Fruit fly (Drosophila melanogaster): ENCODE measurements around the gene baz.

Gene baz

DNA sequence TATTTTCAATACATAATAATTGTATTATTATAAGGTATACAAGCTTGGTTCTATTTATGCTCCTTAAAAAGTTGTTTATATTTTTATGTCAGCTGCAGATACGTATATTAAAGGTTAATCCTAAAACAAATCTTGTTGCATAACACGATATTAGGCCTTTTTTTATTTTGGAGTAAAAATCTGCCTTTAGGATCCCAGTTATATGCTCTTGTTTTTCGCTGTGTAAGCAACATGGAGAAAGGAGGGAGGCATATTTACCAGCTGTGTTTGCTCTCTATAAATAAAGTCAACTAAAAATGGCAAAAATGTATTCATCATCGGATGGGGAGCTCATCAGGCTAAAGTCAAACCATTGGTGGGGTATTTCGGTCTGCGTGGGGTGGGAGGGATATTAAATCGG lies 38.2 kb upstream of the baz start (continued):
- TF ChIP-seq danr (GFP tag; IDR thresholded peaks at IDR 0.05), result no peak
- no peak for TF ChIP-seq nau (GFP tag; optimal IDR thresholded peaks at IDR 0.05)
- peak; percentile 28 for TF ChIP-seq CG9727 (GFP tag; optimal IDR thresholded peaks at IDR 0.05)
- TF ChIP-seq CG2116 (GFP tag; optimal IDR thresholded peaks at IDR 0.05), result no peak
- peak; percentile 7 for TF ChIP-seq D19B (GFP tag; optimal IDR thresholded peaks at IDR 0.05)
- no peak for TF ChIP-seq Mrtf (GFP tag; IDR thresholded peaks at IDR 0.05)
- no peak for TF ChIP-seq eyg (GFP tag; optimal IDR thresholded peaks at IDR 0.05)
- TF ChIP-seq CG18599 (GFP tag; optimal IDR thresholded peaks at IDR 0.05), result peak; percentile 44
- TF ChIP-seq gsb-n (tag; optimal IDR thresholded peaks at IDR 0.05), result no peak
- peak; percentile 3 for TF ChIP-seq D19A (tag; optimal IDR thresholded peaks at IDR 0.05)
- TF ChIP-seq lab (GFP tag; optimal IDR thresholded peaks at IDR 0.05), result peak; percentile 34
- peak; percentile 29 for TF ChIP-seq Oli (tag; optimal IDR thresholded peaks at IDR 0.05)
- no peak for TF ChIP-seq HLH54F (GFP tag; optimal IDR thresholded peaks at IDR 0.05)
- no peak for TF ChIP-seq HLHmδ (GFP tag; optimal IDR thresholded peaks at IDR 0.05)
- TF ChIP-seq zfh2 (GFP tag; optimal IDR thresholded peaks at IDR 0.05), result no peak
- TF ChIP-seq row (GFP tag; IDR thresholded peaks at IDR 0.05), result 0 out of 3 replicates have a peak, but pooled peaks have one; percentile 18
- no peak for TF ChIP-seq grn (GFP tag; optimal IDR thresholded peaks at IDR 0.05)
- no peak for TF ChIP-seq Sry-β (GFP tag; optimal IDR thresholded peaks at IDR 0.05)
- no peak for TF ChIP-seq chn (GFP tag; optimal IDR thresholded peaks at IDR 0.05)
- no peak for TF ChIP-seq CG7963 (GFP tag; IDR thresholded peaks at IDR 0.05; ENCODE audit: partially characterized antibody)
- TF ChIP-seq Med (GFP tag), result peak; percentile 79
- no peak for TF ChIP-seq CG3163 (GFP tag; optimal IDR thresholded peaks at IDR 0.05)
- TF ChIP-seq CrebB (tag; optimal IDR thresholded peaks at IDR 0.05), result no peak
- no peak for TF ChIP-seq CG4730 (GFP tag; IDR thresholded peaks at IDR 0.05)
- no peak for TF ChIP-seq HLH3B (GFP tag; IDR thresholded peaks at IDR 0.05)
- TF ChIP-seq CG6791 (GFP tag; IDR thresholded peaks at IDR 0.05; ENCODE audit: partially characterized antibody), result no peak
- TF ChIP-seq CG8089 (GFP tag; optimal IDR thresholded peaks at IDR 0.05), result no peak
- peak; percentile 2 for TF ChIP-seq Chrac-16 (GFP tag; optimal IDR thresholded peaks at IDR 0.05)
- no peak for TF ChIP-seq CG9817 (tag; optimal IDR thresholded peaks at IDR 0.05)
- no peak for TF ChIP-seq Sin3A (optimal IDR thresholded peaks at IDR 0.05)
- TF ChIP-seq sd (tag; optimal IDR thresholded peaks at IDR 0.05), result no peak
- TF ChIP-seq Sry-δ (GFP tag; optimal IDR thresholded peaks at IDR 0.05), result no peak
- TF ChIP-seq CG5953 (GFP tag; IDR thresholded peaks at IDR 0.05), result no peak
- TF ChIP-seq dpn (GFP tag; optimal IDR thresholded peaks at IDR 0.05), result no peak
- TF ChIP-seq CG10147 (GFP tag; optimal IDR thresholded peaks at IDR 0.05), result peak; percentile 18
- no peak for TF ChIP-seq Hey (tag; optimal IDR thresholded peaks at IDR 0.05)
- peak; percentile 2 for TF ChIP-seq CG17359 (tag; optimal IDR thresholded peaks at IDR 0.05)
- no peak for TF ChIP-seq ara (GFP tag; IDR thresholded peaks at IDR 0.05)
- TF ChIP-seq CG17361 (GFP tag; IDR thresholded peaks at IDR 0.05), result peak; percentile 55
- peak; percentile 28 for TF ChIP-seq nmo (GFP tag; optimal IDR thresholded peaks at IDR 0.05)
- TF ChIP-seq CG18476 (GFP tag; optimal IDR thresholded peaks at IDR 0.05), result no peak
- no peak for TF ChIP-seq Oaz (GFP tag; IDR thresholded peaks at IDR 0.05)
- peak; percentile 59; the same call in 1 of the 2 replicates for TF ChIP-seq crol (GFP tag; IDR thresholded peaks at IDR 0.05)
- TF ChIP-seq mld (GFP tag; IDR thresholded peaks at IDR 0.05; ENCODE audit: partially characterized antibody), result no peak
- TF ChIP-seq Fer1 (GFP tag; optimal IDR thresholded peaks at IDR 0.05), result peak; percentile 14
- no peak for TF ChIP-seq Doc3 (GFP tag; IDR thresholded peaks at IDR 0.05; ENCODE audit: partially characterized antibody)
- no peak for TF ChIP-seq CG7786 (GFP tag; optimal IDR thresholded peaks at IDR 0.05)
- TF ChIP-seq Lpt (GFP tag; optimal IDR thresholded peaks at IDR 0.05), result no peak
- TF ChIP-seq peb (GFP tag; IDR thresholded peaks at IDR 0.05), result no peak
- no peak for TF ChIP-seq CG12744 (GFP tag; optimal IDR thresholded peaks at IDR 0.05)
- no peak for TF ChIP-seq CG34376 (GFP tag; optimal IDR thresholded peaks at IDR 0.05)

Data from whole organism, embryonic.